Worm (Caenorhabditis elegans): Measurements from ENCODE around the gene F47B7.2.

F47B7.2 gene

ce11 chrX:3798288-3798687 lies 25.7 kb downstream of the F47B7.2 start:
- TF ChIP-seq elt-3 (tag; optimal IDR thresholded peaks at IDR 0.05), result no peak

ce11 chrX:3802743-3803142 lies 30.2 kb downstream of the F47B7.2 start:
- no peak for TF ChIP-seq ZK546.5 (tag; optimal IDR thresholded peaks at IDR 0.05)
- peak; percentile 44 for TF ChIP-seq hmg-11 (tag; optimal IDR thresholded peaks at IDR 0.05)
- TF ChIP-seq mdl-1 (tag; optimal IDR thresholded peaks at IDR 0.05), result no peak
- no peak for TF ChIP-seq aly-2 (tag; optimal IDR thresholded peaks at IDR 0.05)
- TF ChIP-seq nhr-11 (tag; optimal IDR thresholded peaks at IDR 0.05), result no peak
- no peak for TF ChIP-seq zag-1 (tag; optimal IDR thresholded peaks at IDR 0.05)
- no peak for TF ChIP-seq tbx-2 (tag; optimal IDR thresholded peaks at IDR 0.05)
- peak; percentile 52 for TF ChIP-seq nfya-1 (tag; optimal IDR thresholded peaks at IDR 0.05; ENCODE audit: insufficient read depth)
- TF ChIP-seq fkh-10 (GFP tag; optimal IDR thresholded peaks at IDR 0.05), result peak; percentile 20
- no peak for TF ChIP-seq nhr-237 (tag; optimal IDR thresholded peaks at IDR 0.05)
- no peak for TF ChIP-seq R02D3.7 (tag; optimal IDR thresholded peaks at IDR 0.05)
- TF ChIP-seq elt-1 (tag; optimal IDR thresholded peaks at IDR 0.05), result no peak
- TF ChIP-seq fos-1 (tag; optimal IDR thresholded peaks at IDR 0.05), result no peak
- no peak for TF ChIP-seq ama-1 (optimal IDR thresholded peaks at IDR 0.05)
- TF ChIP-seq unc-62 (GFP tag; optimal IDR thresholded peaks at IDR 0.05), result no peak
- no peak for TF ChIP-seq fkh-2 (tag; optimal IDR thresholded peaks at IDR 0.05)
- TF ChIP-seq eor-1 (tag; optimal IDR thresholded peaks at IDR 0.05), result no peak
- no peak for TF ChIP-seq jun-1 (tag; optimal IDR thresholded peaks at IDR 0.05)
- TF ChIP-seq lin-39 (tag; optimal IDR thresholded peaks at IDR 0.05), result peak; percentile 82

ce11 chrX:3803314-3803713 lies 30.8 kb downstream of the F47B7.2 start, which contains the start of gene F35A5.8:
TSS of gene F35A5.8 (minus strand) at chrX:3803464.
- TF ChIP-seq mdl-1 (tag; optimal IDR thresholded peaks at IDR 0.05) (no peak), unc-39 (tag; optimal IDR thresholded peaks at IDR 0.05) (no peak), zag-1 (tag; optimal IDR thresholded peaks at IDR 0.05) (no peak), daf-12 (tag; optimal IDR thresholded peaks at IDR 0.05) (no peak), elt-1 (tag; optimal IDR thresholded peaks at IDR 0.05) (no peak), R02D3.7 (tag; optimal IDR thresholded peaks at IDR 0.05) (no peak), nhr-28 (tag; optimal IDR thresholded peaks at IDR 0.05) (no peak), nfya-1 (tag; optimal IDR thresholded peaks at IDR 0.05; ENCODE audit: insufficient read depth) (peak; percentile 75), elt-3 (tag; optimal IDR thresholded peaks at IDR 0.05) (no peak), fos-1 (tag; optimal IDR thresholded peaks at IDR 0.05) (no peak), snpc-4 (tag; optimal IDR thresholded peaks at IDR 0.05) (peak; percentile 55), nhr-12 (tag; optimal IDR thresholded peaks at IDR 0.05) (no peak), nhr-77 (tag; optimal IDR thresholded peaks at IDR 0.05) (no peak), skn-1 (tag; optimal IDR thresholded peaks at IDR 0.05) (peak; percentile 11), nhr-23 (tag; optimal IDR thresholded peaks at IDR 0.05) (peak; percentile 79), pha-4 (tag; optimal IDR thresholded peaks at IDR 0.05) (peak; percentile 94), ZK546.5 (tag; optimal IDR thresholded peaks at IDR 0.05) (no peak), ztf-11 (tag; optimal IDR thresholded peaks at IDR 0.05) (no peak), fkh-10 (GFP tag; optimal IDR thresholded peaks at IDR 0.05) (no peak), lsy-12 (tag; optimal IDR thresholded peaks at IDR 0.05) (peak; percentile 43), ceh-82 (tag; optimal IDR thresholded peaks at IDR 0.05) (peak; percentile 61), nhr-11 (tag; optimal IDR thresholded peaks at IDR 0.05) (no peak), jun-1 (tag; optimal IDR thresholded peaks at IDR 0.05) (no peak), aly-2 (tag; optimal IDR thresholded peaks at IDR 0.05) (no peak), unc-62 (GFP tag; optimal IDR thresholded peaks at IDR 0.05) (no peak), egl-5 (tag; optimal IDR thresholded peaks at IDR 0.05) (no peak), pqm-1 (tag; optimal IDR thresholded peaks at IDR 0.05) (peak; percentile 13), nhr-43 (tag; optimal IDR thresholded peaks at IDR 0.05; ENCODE audit: poor library complexity, severe bottlenecking) (no peak), egl-27 (tag; optimal IDR thresholded peaks at IDR 0.05) (no peak), ceh-16 (tag; optimal IDR thresholded peaks at IDR 0.05) (no peak), ceh-28 (tag; optimal IDR thresholded peaks at IDR 0.05) (peak; percentile 12), nhr-76 (tag; optimal IDR thresholded peaks at IDR 0.05) (no peak), sea-2 (GFP tag; optimal IDR thresholded peaks at IDR 0.05) (no peak), nhr-237 (tag; optimal IDR thresholded peaks at IDR 0.05) (no peak), tbx-2 (tag; optimal IDR thresholded peaks at IDR 0.05) (peak; percentile 64), eor-1 (tag; optimal IDR thresholded peaks at IDR 0.05) (no peak), ama-1 (optimal IDR thresholded peaks at IDR 0.05) (no peak), lin-15B (tag; optimal IDR thresholded peaks at IDR 0.05) (peak; percentile 48), hmg-11 (tag; optimal IDR thresholded peaks at IDR 0.05) (no peak), ztf-4 (tag; optimal IDR thresholded peaks at IDR 0.05) (no peak), nhr-25 (tag; optimal IDR thresholded peaks at IDR 0.05) (peak; percentile 64), elt-2 (tag; optimal IDR thresholded peaks at IDR 0.05) (peak; percentile 58), lin-39 (tag; optimal IDR thresholded peaks at IDR 0.05) (peak; percentile 37), fkh-2 (tag; optimal IDR thresholded peaks at IDR 0.05) (no peak), nhr-67 (tag; optimal IDR thresholded peaks at IDR 0.05) (no peak), mml-1 (tag; optimal IDR thresholded peaks at IDR 0.05) (no peak), ceh-9 (tag; optimal IDR thresholded peaks at IDR 0.05) (no peak)

All from whole organism, L3 larva.